Fruit fly (Drosophila melanogaster): Measurements from ENCODE around the gene RpL30.

DNA sequence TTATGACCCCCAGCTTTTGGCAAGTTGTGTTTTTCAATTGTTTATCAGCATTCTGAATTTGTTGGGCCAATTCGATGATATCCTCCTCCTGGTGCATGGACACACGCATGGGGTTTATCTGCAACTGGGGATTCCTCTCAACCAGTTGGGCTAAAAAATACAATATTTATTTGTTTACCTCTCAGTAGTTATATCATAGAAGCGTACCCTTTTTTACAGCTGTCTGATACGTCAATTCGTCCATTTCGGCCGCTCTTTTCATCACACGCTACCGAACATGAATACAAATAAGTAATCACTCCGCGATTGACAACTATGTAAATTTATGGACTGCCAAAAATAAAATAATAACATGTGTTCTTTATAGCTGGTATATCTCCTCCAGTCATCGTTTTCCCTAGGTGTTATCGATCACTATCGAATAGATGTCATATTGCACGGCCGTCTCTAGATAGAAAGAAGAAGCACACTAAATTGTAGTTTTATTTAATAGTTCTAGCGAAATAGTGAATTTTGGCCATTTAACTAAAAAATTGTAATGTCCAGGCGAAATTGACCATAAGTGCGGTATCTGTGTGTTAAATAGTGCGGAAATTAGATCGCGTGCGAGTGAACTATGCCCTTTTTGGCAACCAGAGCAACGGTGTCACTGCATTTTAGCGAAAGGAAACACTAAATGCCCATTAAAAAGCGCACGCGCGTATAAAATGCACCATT, 25.3 kb upstream of the RpL30 start, which contains the start of the genes mib2 and CG31800:
- TF ChIP-seq CG6808 (GFP tag; optimal IDR thresholded peaks at IDR 0.05) (peak; percentile 13), CG16779 (tag; optimal IDR thresholded peaks at IDR 0.05) (no peak), Met (GFP tag; optimal IDR thresholded peaks at IDR 0.05) (no peak), CG10669 (GFP tag; optimal IDR thresholded peaks at IDR 0.05) (no peak), CG6854 (GFP tag; optimal IDR thresholded peaks at IDR 0.05) (no peak), CG1621 (tag; optimal IDR thresholded peaks at IDR 0.05) (no peak), Hr39 (GFP tag; optimal IDR thresholded peaks at IDR 0.05) (no peak)
